Fruit fly (Drosophila melanogaster): ENCODE data around the gene ppk10.

Gene ppk10

DNA sequence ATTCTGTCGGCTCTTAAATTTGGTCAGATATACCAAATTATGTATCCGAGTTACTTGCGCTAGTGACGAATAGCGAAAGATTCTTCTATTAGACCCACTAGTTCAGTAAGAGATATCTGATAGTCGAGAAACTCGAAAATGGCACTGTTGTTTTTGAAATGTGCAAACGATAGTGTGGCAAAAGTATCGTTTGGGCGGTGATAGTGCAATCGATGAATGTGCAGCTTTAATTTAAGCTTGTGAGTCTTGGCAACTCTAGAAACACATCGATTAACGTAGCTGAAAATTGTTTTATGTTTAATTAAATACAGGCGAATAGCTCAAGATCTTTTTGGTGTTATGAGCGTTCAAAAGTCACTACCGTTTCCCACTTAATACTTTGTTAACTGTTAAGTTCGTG is 14.9 kb downstream of the ppk10 start, which contains the start of gene STUB1 (continued):
- TF ChIP-seq nerfin-2 (GFP tag; IDR thresholded peaks at IDR 0.05; ENCODE audit: partially characterized antibody) (peak; percentile 97), peb (GFP tag; IDR thresholded peaks at IDR 0.05) (no peak), HLH3B (GFP tag; IDR thresholded peaks at IDR 0.05) (no peak), CG13287 (GFP tag; IDR thresholded peaks at IDR 0.05; ENCODE audit: partially characterized antibody) (peak; percentile 99), sd (tag; optimal IDR thresholded peaks at IDR 0.05) (no peak), Neu2 (GFP tag; optimal IDR thresholded peaks at IDR 0.05; ENCODE audit: borderline replicate concordance) (no peak), CG1647 (GFP tag; optimal IDR thresholded peaks at IDR 0.05) (no peak), oc (tag; optimal IDR thresholded peaks at IDR 0.05) (no peak), Opbp (GFP tag; IDR thresholded peaks at IDR 0.05; ENCODE audit: partially characterized antibody) (peak; percentile 97), Dfd (GFP tag; optimal IDR thresholded peaks at IDR 0.05) (no peak), CG10431 (GFP tag; optimal IDR thresholded peaks at IDR 0.05) (no peak), H2.0 (GFP tag; IDR thresholded peaks at IDR 0.05) (no peak), bsh (GFP tag; optimal IDR thresholded peaks at IDR 0.05) (no peak), CG3281 (GFP tag; optimal IDR thresholded peaks at IDR 0.05) (no peak), Hr51 (GFP tag; optimal IDR thresholded peaks at IDR 0.05) (no peak), ewg (GFP tag; optimal IDR thresholded peaks at IDR 0.05) (peak; percentile 2), eve (GFP tag; optimal IDR thresholded peaks at IDR 0.05) (no peak), hth (optimal IDR thresholded peaks at IDR 0.05) (no peak), dmrt11E (tag; optimal IDR thresholded peaks at IDR 0.05) (no peak), Bgb (GFP tag; IDR thresholded peaks at IDR 0.05; ENCODE audit: partially characterized antibody) (peak; percentile 100), tna (GFP tag; IDR thresholded peaks at IDR 0.05; ENCODE audit: partially characterized antibody) (peak; percentile 97), CG9437 (GFP tag; optimal IDR thresholded peaks at IDR 0.05) (no peak), CG14441 (GFP tag; IDR thresholded peaks at IDR 0.05) (no peak), CG17359 (tag; optimal IDR thresholded peaks at IDR 0.05) (no peak), bowl (GFP tag; IDR thresholded peaks at IDR 0.05) (no peak), gsb (GFP tag; IDR thresholded peaks at IDR 0.05) (no peak), CG11560 (tag; IDR thresholded peaks at IDR 0.05) (no peak), MBD-R2 (GFP tag; IDR thresholded peaks at IDR 0.05) (peak; percentile 91), vvl (GFP tag; IDR thresholded peaks at IDR 0.05) (peak; percentile 69), CG14860 (GFP tag; IDR thresholded peaks at IDR 0.05; ENCODE audit: partially characterized antibody) (peak; percentile 99), Deaf1 (tag; optimal IDR thresholded peaks at IDR 0.05) (no peak), CG8281 (tag; optimal IDR thresholded peaks at IDR 0.05) (no peak), CG8765 (GFP tag; IDR thresholded peaks at IDR 0.05) (no peak), CG13123 (GFP tag; optimal IDR thresholded peaks at IDR 0.05) (no peak), grau (tag; optimal IDR thresholded peaks at IDR 0.05) (no peak), al (GFP tag; IDR thresholded peaks at IDR 0.05) (no peak), CG32532 (GFP tag; IDR thresholded peaks at IDR 0.05) (no peak), CG7745 (tag; optimal IDR thresholded peaks at IDR 0.05) (no peak), sim (GFP tag; IDR thresholded peaks at IDR 0.05) (no peak), CG9932 (GFP tag; IDR thresholded peaks at IDR 0.05) (no peak; the same call in 1 of the 2 replicates), CG16863 (GFP tag; optimal IDR thresholded peaks at IDR 0.05) (no peak), trem (tag; optimal IDR thresholded peaks at IDR 0.05) (no peak), tgo (GFP tag; IDR thresholded peaks at IDR 0.05) (no peak), grn (GFP tag; optimal IDR thresholded peaks at IDR 0.05) (no peak), Doc2 (GFP tag; IDR thresholded peaks at IDR 0.05) (no peak), CG15011 (GFP tag; optimal IDR thresholded peaks at IDR 0.05) (no peak), p53 (GFP tag; optimal IDR thresholded peaks at IDR 0.05) (no peak), CG8089 (GFP tag; optimal IDR thresholded peaks at IDR 0.05) (no peak), D (optimal IDR thresholded peaks at IDR 0.05) (no peak), D (GFP tag; optimal IDR thresholded peaks at IDR 0.05) (no peak), CG2712 (tag; optimal IDR thresholded peaks at IDR 0.05) (no peak), Hr3 (GFP tag; optimal IDR thresholded peaks at IDR 0.05) (no peak)

Data from whole organism, embryonic.